Worm (Caenorhabditis elegans) whole organism, mixed stage, embryonic: ENCODE results near the gene str-163.

Experiments used
- M03D4.4 ChIP-seq: sonication (generic microtip); optimal IDR thresholded peaks from 2 replicates; lab custom pipeline; 2017; ENCODE audit warnings: mild to moderate bottlenecking, missing genetic modification characterization, missing compliant biosample characterization
- bed-3 ChIP-seq: fragments of 200-800 bp; sonication (Bioruptor generic); optimal IDR thresholded peaks from 3 replicates; lab custom pipeline; 2018; ENCODE audit warnings: mild to moderate bottlenecking, missing genetic modification characterization, moderate library complexity, missing compliant biosample characterization
- blmp-1 ChIP-seq: fragments of 150-350 bp; optimal IDR thresholded peaks from 2 replicates; lab custom pipeline; 2014; ENCODE audit warnings: missing biosample characterization, missing genetic modification characterization
- ceh-39 ChIP-seq: fragments of 150-350 bp; optimal IDR thresholded peaks from 2 replicates; lab custom pipeline; 2014; ENCODE audit warnings: missing biosample characterization, missing genetic modification characterization
- ceh-83 ChIP-seq: fragments of 200-800 bp; sonication (Bioruptor generic); optimal IDR thresholded peaks from 2 replicates; lab custom pipeline; 2018; ENCODE audit warnings: mild to moderate bottlenecking, missing genetic modification characterization, missing compliant biosample characterization
- cnd-1 ChIP-seq: fragments of 200-800 bp; sonication (Bioruptor generic); optimal IDR thresholded peaks from 2 replicates; lab custom pipeline; 2018; ENCODE audit warnings: mild to moderate bottlenecking, missing genetic modification characterization, missing compliant biosample characterization
- elt-1 ChIP-seq: sonication (generic microtip); optimal IDR thresholded peaks from 2 replicates; lab custom pipeline; 2017; ENCODE audit warnings: missing genetic modification characterization, mild to moderate bottlenecking, missing compliant biosample characterization, antibody characterized with exemption, moderate library complexity, borderline replicate concordance; ENCODE audit not compliant: insufficient read depth
- elt-3 ChIP-seq: fragments of 150-350 bp; optimal IDR thresholded peaks from 2 replicates; lab custom pipeline; 2014; ENCODE audit warnings: missing biosample characterization, missing genetic modification characterization
- flh-1 ChIP-seq: fragments of 200-800 bp; sonication (Bioruptor generic); optimal IDR thresholded peaks from 2 replicates; lab custom pipeline; 2018; ENCODE audit warnings: mild to moderate bottlenecking, missing genetic modification characterization, moderate library complexity, missing compliant biosample characterization
- ham-2 ChIP-seq: fragments of 200-800 bp; sonication (Bioruptor generic); optimal IDR thresholded peaks from 2 replicates; lab custom pipeline; 2018; ENCODE audit warnings: mild to moderate bottlenecking, missing genetic modification characterization, missing compliant biosample characterization
- hlh-1 ChIP-seq: fragments of 150-350 bp; optimal IDR thresholded peaks from 2 replicates; lab custom pipeline; 2014; ENCODE audit warnings: missing biosample characterization, missing genetic modification reagents, missing genetic modification characterization
- lin-13 ChIP-seq: fragments of 150-350 bp; optimal IDR thresholded peaks from 2 replicates; lab custom pipeline; 2014; ENCODE audit warnings: missing biosample characterization, missing genetic modification characterization
- lin-32 ChIP-seq: fragments of 200-800 bp; sonication (Bioruptor generic); optimal IDR thresholded peaks from 2 replicates; lab custom pipeline; 2018; ENCODE audit warnings: mild to moderate bottlenecking, missing genetic modification characterization, missing compliant biosample characterization
- lsy-2 ChIP-seq: fragments of 150-350 bp; optimal IDR thresholded peaks from 2 replicates; lab custom pipeline; 2014; ENCODE audit warnings: missing biosample characterization, missing genetic modification characterization
- mab-5 ChIP-seq: fragments of 150-350 bp; optimal IDR thresholded peaks from 2 replicates; lab custom pipeline; 2014; ENCODE audit warnings: missing biosample characterization, missing genetic modification characterization
- mep-1 ChIP-seq: fragments of 150-350 bp; optimal IDR thresholded peaks from 2 replicates; lab custom pipeline; 2017; ENCODE audit warnings: missing biosample characterization, missing genetic modification reagents, missing genetic modification characterization, inconsistent platforms
- mls-2 ChIP-seq: sonication (generic microtip); optimal IDR thresholded peaks from 2 replicates; lab custom pipeline; 2016; ENCODE audit warnings: mild to moderate bottlenecking, missing genetic modification characterization, moderate library complexity, missing compliant biosample characterization
- nhr-12 ChIP-seq: fragments of 150-350 bp; optimal IDR thresholded peaks from 2 replicates; lab custom pipeline; 2014; ENCODE audit warnings: missing biosample characterization, missing genetic modification characterization
- nhr-2 ChIP-seq: fragments of 150-350 bp; optimal IDR thresholded peaks from 2 replicates; lab custom pipeline; 2014; ENCODE audit warnings: missing biosample characterization, missing genetic modification characterization
- nhr-237 ChIP-seq: fragments of 150-350 bp; optimal IDR thresholded peaks from 2 replicates; lab custom pipeline; 2014; ENCODE audit warnings: missing biosample characterization, missing genetic modification characterization
- nhr-28 ChIP-seq: fragments of 150-350 bp; optimal IDR thresholded peaks from 2 replicates; lab custom pipeline; 2014; ENCODE audit warnings: missing biosample characterization, missing genetic modification characterization
- nhr-76 ChIP-seq: sonication (generic microtip); optimal IDR thresholded peaks from 2 replicates; lab custom pipeline; 2017; ENCODE audit warnings: missing biosample characterization, missing genetic modification characterization
- pha-4 ChIP-seq: fragments of 150-350 bp; optimal IDR thresholded peaks from 2 replicates; lab custom pipeline; 2018; ENCODE audit warnings: missing biosample characterization, missing genetic modification reagents, missing genetic modification characterization
- sem-2 ChIP-seq: fragments of 200-800 bp; sonication (Bioruptor generic); optimal IDR thresholded peaks from 2 replicates; lab custom pipeline; 2018; ENCODE audit warnings: mild to moderate bottlenecking, missing genetic modification characterization, missing compliant biosample characterization
- snpc-4 ChIP-seq: fragments of 150-350 bp; optimal IDR thresholded peaks from 2 replicates; lab custom pipeline; 2014; ENCODE audit warnings: missing biosample characterization, missing genetic modification characterization
- sptf-1 ChIP-seq: sonication (generic microtip); optimal IDR thresholded peaks from 2 replicates; lab custom pipeline; 2017; ENCODE audit warnings: mild to moderate bottlenecking, missing genetic modification characterization, moderate library complexity, missing compliant biosample characterization
- tbx-8 ChIP-seq: fragments of 200-800 bp; sonication (Bioruptor generic); optimal IDR thresholded peaks from 2 replicates; lab custom pipeline; 2018; ENCODE audit warnings: mild to moderate bottlenecking, missing genetic modification characterization, moderate library complexity, missing compliant biosample characterization
- unc-120 ChIP-seq: sonication (generic microtip); optimal IDR thresholded peaks from 2 replicates; lab custom pipeline; 2017; ENCODE audit warnings: missing genetic modification characterization, missing compliant biosample characterization; ENCODE audit not compliant: poor library complexity, severe bottlenecking
- unc-39 ChIP-seq: fragments of 150-350 bp; optimal IDR thresholded peaks from 2 replicates; lab custom pipeline; 2014; ENCODE audit warnings: missing biosample characterization, missing genetic modification characterization
- unc-62 ChIP-seq: fragments of 150-350 bp; optimal IDR thresholded peaks from 2 replicates; lab custom pipeline; 2014; ENCODE audit warnings: missing biosample characterization, missing genetic modification reagents, missing genetic modification characterization
- zip-8 ChIP-seq: fragments of 150-350 bp; optimal IDR thresholded peaks from 2 replicates; lab custom pipeline; 2014; ENCODE audit warnings: missing biosample characterization, missing genetic modification characterization
- ztf-11 ChIP-seq: fragments of 150-350 bp; optimal IDR thresholded peaks from 2 replicates; lab custom pipeline; 2014; ENCODE audit warnings: missing biosample characterization, missing genetic modification characterization

Gene str-163

ce11 chrIV:4986246-4986645 lies 32.3 kb downstream of the str-163 start, which contains the start of gene clec-177:
Gene clec-177 (plus strand): TSS chrIV:4986546.
- TF ChIP-seq sem-2 (GFP tag; lab: Kevin White, UChicago) (no peak), sptf-1 (no peak), pha-4 (tag; lab: Kevin White, UChicago) (no peak), bed-3 (GFP tag; lab: Kevin White, UChicago) (no peak), cnd-1 (no peak), nhr-12 (no peak), ztf-11 (no peak), mab-5 (tag; lab: Kevin White, UChicago) (no peak), nhr-76 (tag; lab: Kevin White, UChicago) (no peak), flh-1 (GFP tag; lab: Kevin White, UChicago) (no peak), mls-2 (no peak), nhr-2 (no peak), lin-32 (no peak), tbx-8 (GFP tag; lab: Kevin White, UChicago) (no peak), ham-2 (GFP tag; lab: Kevin White, UChicago) (no peak), snpc-4 (tag; lab: Kevin White, UChicago) (no peak)

- TF ChIP-seq snpc-4 (tag; lab: Kevin White, UChicago) (no peak), M03D4.4 (no peak), unc-62 (no peak), unc-39 (tag; lab: Kevin White, UChicago) (no peak)
Observed at ce11 chrIV:4988531-4988930, 34.5 kb downstream of the str-163 start, which contains the start of gene E03H12.7. Gene E03H12.7 (minus strand): TSS chrIV:4988631.

- TF ChIP-seq nhr-12 (no peak), tbx-8 (GFP tag; lab: Kevin White, UChicago) (no peak), unc-62 (no peak), elt-1 (no peak), M03D4.4 (no peak), flh-1 (GFP tag; lab: Kevin White, UChicago) (no peak), nhr-76 (tag; lab: Kevin White, UChicago) (no peak), ceh-39 (no peak), lin-13 (tag; lab: Kevin White, UChicago) (no peak), unc-39 (tag; lab: Kevin White, UChicago) (no peak), nhr-2 (no peak), mab-5 (tag; lab: Kevin White, UChicago) (no peak), mls-2 (no peak), ztf-11 (no peak), mep-1 (no peak), nhr-237 (tag; lab: Kevin White, UChicago) (no peak), ham-2 (GFP tag; lab: Kevin White, UChicago) (no peak), unc-120 (no peak), sem-2 (GFP tag; lab: Kevin White, UChicago) (no peak)
- TF ChIP-seq, all 35 proteins: peak for 0
Observed at ce11 chrIV:4992089-4992488, 38.1 kb downstream of the str-163 start, which contains the start of gene str-162. Gene str-162 (plus strand): TSS chrIV:4992389.

- no peak for TF ChIP-seq sem-2 (GFP tag; lab: Kevin White, UChicago)
- no peak for TF ChIP-seq lin-13 (tag; lab: Kevin White, UChicago)
- no peak for TF ChIP-seq ceh-83 (GFP tag; lab: Kevin White, UChicago)
- no peak for TF ChIP-seq elt-3 (tag; lab: Kevin White, UChicago)
- no peak for TF ChIP-seq zip-8
Observed at ce11 chrIV:4993128-4993527, 39.1 kb downstream of the str-163 start.

ce11 chrIV:4995842-4996241 lies 41.9 kb downstream of the str-163 start, which contains the start of gene ssq-2:
Gene ssq-2 (plus strand): TSS chrIV:4996142.
- TF ChIP-seq hlh-1 (no peak), M03D4.4 (no peak), ham-2 (GFP tag; lab: Kevin White, UChicago) (no peak), elt-1 (no peak), nhr-237 (tag; lab: Kevin White, UChicago) (no peak), sem-2 (GFP tag; lab: Kevin White, UChicago) (no peak), nhr-2 (no peak), cnd-1 (no peak), nhr-76 (tag; lab: Kevin White, UChicago) (no peak)

- TF ChIP-seq zip-8 (no peak), elt-3 (tag; lab: Kevin White, UChicago) (no peak), lsy-2 (tag; lab: Kevin White, UChicago) (no peak), bed-3 (GFP tag; lab: Kevin White, UChicago) (no peak), ztf-11 (no peak), sem-2 (GFP tag; lab: Kevin White, UChicago) (no peak), mab-5 (tag; lab: Kevin White, UChicago) (no peak), hlh-1 (no peak), ceh-83 (GFP tag; lab: Kevin White, UChicago) (no peak), nhr-2 (no peak), ham-2 (GFP tag; lab: Kevin White, UChicago) (no peak), snpc-4 (tag; lab: Kevin White, UChicago) (no peak), lin-32 (no peak), nhr-28 (tag; lab: Kevin White, UChicago) (no peak), M03D4.4 (no peak), mls-2 (no peak), cnd-1 (no peak), ceh-39 (no peak), blmp-1 (tag; lab: Kevin White, UChicago) (no peak)
Observed at ce11 chrIV:4996956-4997355, 43.0 kb downstream of the str-163 start.
